Worm (Caenorhabditis elegans): Measurements from ENCODE around the gene E03H12.5.

ce11 chrIV:4988531-4988930 lies 11.5 kb downstream of the E03H12.5 start, which contains the start of gene E03H12.7:
- no peak for TF ChIP-seq snpc-4 (tag; optimal IDR thresholded peaks at IDR 0.05)
- TF ChIP-seq lin-39 (tag; optimal IDR thresholded peaks at IDR 0.05): no peak
- no peak for TF ChIP-seq blmp-1 (tag; optimal IDR thresholded peaks at IDR 0.05)
- no peak for TF ChIP-seq mep-1 (tag; optimal IDR thresholded peaks at IDR 0.05)
- no peak for TF ChIP-seq nhr-237 (tag; optimal IDR thresholded peaks at IDR 0.05)
- TF ChIP-seq nhr-47 (tag; optimal IDR thresholded peaks at IDR 0.05): no peak
- TF ChIP-seq aly-2 (tag; optimal IDR thresholded peaks at IDR 0.05): no peak
- TF ChIP-seq sptf-1 (tag; optimal IDR thresholded peaks at IDR 0.05): no peak
- no peak for TF ChIP-seq lin-15B (tag; optimal IDR thresholded peaks at IDR 0.05)
- no peak for TF ChIP-seq irx-1 (tag; optimal IDR thresholded peaks at IDR 0.05)
- no peak for TF ChIP-seq isw-1 (GFP tag; IDR thresholded peaks at IDR 0.05)

All from whole organism, L1 larva.